Worm (Caenorhabditis elegans) whole organism, early embryonic: ENCODE measurements around the gene F13H8.5.
A peak's percentile ranks its signal among the peaks of the same experiment; 100 is the strongest.

ENCODE experiments used
- ama-1 ChIP-seq: fragments of 150-350 bp; optimal IDR thresholded peaks from 2 replicates; lab custom pipeline; 2014
- ceh-13 ChIP-seq: fragments of 200-800 bp; sonication (Bioruptor generic); optimal IDR thresholded peaks from 2 replicates; lab custom pipeline; 2018; ENCODE audit warnings: mild to moderate bottlenecking, missing genetic modification characterization, missing compliant biosample characterization
- sea-1 ChIP-seq: fragments of 200-800 bp; sonication (Bioruptor generic); conservative IDR thresholded peaks from 2 replicates; pipeline ENCODE4 v1.3.6; 2022; ENCODE audit warnings: missing genetic modification characterization, missing compliant biosample characterization

DNA sequence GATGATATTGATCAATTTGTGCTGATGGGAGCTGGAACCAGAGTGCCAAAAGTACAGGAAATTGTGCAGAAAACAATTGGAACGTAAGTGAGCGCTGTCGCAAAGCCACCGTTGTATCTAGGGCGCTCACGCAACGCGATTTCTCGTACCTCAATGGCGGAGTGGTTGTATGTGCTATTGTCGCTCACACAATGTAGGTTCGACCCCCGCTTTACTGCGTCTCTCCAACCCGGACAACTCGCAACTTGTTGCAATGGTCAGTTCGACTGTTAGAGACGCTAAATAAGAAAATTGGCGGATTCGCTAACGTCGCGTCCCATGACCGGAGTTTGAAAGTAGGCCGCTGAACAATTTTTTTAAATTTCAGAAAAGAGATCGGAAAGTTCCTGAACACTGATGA, 7.4 kb downstream of the F13H8.5 start:
- TF ChIP-seq ama-1 (lab: Kevin White, UChicago), result no peak
- peak; percentile 82 for TF ChIP-seq ceh-13 (GFP tag; lab: Kevin White, UChicago)
- peak; percentile 90 for TF ChIP-seq sea-1 (GFP tag; lab: Robert Waterston, UW)
